Worm (Caenorhabditis elegans): Measurements from ENCODE around the gene fipr-12.

DNA sequence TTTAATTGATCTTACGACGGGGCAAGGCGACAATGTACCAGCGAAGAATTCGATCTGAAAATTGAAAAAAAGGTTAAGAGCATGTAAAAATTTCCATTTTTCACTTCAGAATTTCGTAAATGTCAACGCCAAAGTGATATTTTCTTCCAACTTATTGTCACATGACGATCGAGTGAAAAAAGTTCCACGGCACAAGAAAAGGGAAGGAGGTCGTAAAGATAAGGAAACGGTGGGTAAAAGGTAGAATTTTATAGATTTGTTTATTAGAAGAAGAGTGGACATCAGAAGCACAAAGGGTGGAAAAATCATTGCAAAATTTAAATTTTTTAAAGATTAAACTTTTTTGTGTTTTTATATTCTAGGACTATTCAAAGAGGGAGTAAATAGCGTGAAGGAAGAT, 15.2 kb upstream of the fipr-12 start:
- TF ChIP-seq sma-9 (GFP tag; optimal IDR thresholded peaks at IDR 0.05) (no peak), sma-9 (tag; optimal IDR thresholded peaks at IDR 0.05) (no peak), sem-4 (tag; optimal IDR thresholded peaks at IDR 0.05) (no peak), ama-1 (optimal IDR thresholded peaks at IDR 0.05) (no peak), lin-13 (GFP tag; optimal IDR thresholded peaks at IDR 0.05) (no peak), fos-1 (tag; optimal IDR thresholded peaks at IDR 0.05) (peak; percentile 50), snpc-4 (tag; optimal IDR thresholded peaks at IDR 0.05) (no peak), nhr-11 (tag; optimal IDR thresholded peaks at IDR 0.05) (no peak), nhr-6 (tag; optimal IDR thresholded peaks at IDR 0.05) (no peak), nhr-25 (tag; optimal IDR thresholded peaks at IDR 0.05) (no peak), skn-1 (tag; optimal IDR thresholded peaks at IDR 0.05) (no peak), nhr-21 (tag; optimal IDR thresholded peaks at IDR 0.05) (no peak), ceh-82 (tag; optimal IDR thresholded peaks at IDR 0.05) (no peak), elt-3 (tag; optimal IDR thresholded peaks at IDR 0.05) (no peak), lin-39 (tag; optimal IDR thresholded peaks at IDR 0.05) (no peak)

All from whole organism, L2 larva.